Worm (Caenorhabditis elegans) whole organism, L3 larva: ENCODE data around the gene sip-1.

Source experiments
- ama-1 ChIP-seq: fragments of 150-350 bp; optimal IDR thresholded peaks from 2 replicates; lab custom pipeline; 2018
- ceh-82 ChIP-seq: fragments of 150-350 bp; optimal IDR thresholded peaks from 2 replicates; lab custom pipeline; 2014; ENCODE audit warnings: missing biosample characterization, missing genetic modification characterization
- elt-3 ChIP-seq, 3 experiments: fragments of 150-350 bp in 1 of 3; sonication (generic microtip) in 2 of 3; optimal IDR thresholded peaks; 2 replicates in 2 of 3; 4 replicates in 1 of 3; lab custom pipeline; 2014 to 2017; ENCODE audit warnings: missing biosample characterization in 3 of 3, missing genetic modification characterization in 3 of 3
- jun-1 ChIP-seq: fragments of 150-350 bp; optimal IDR thresholded peaks from 2 replicates; lab custom pipeline; 2014; ENCODE audit warnings: missing biosample characterization, missing genetic modification reagents, missing genetic modification characterization
- mdl-1 ChIP-seq: fragments of 150-350 bp; optimal IDR thresholded peaks from 2 replicates; lab custom pipeline; 2014; ENCODE audit warnings: missing biosample characterization, missing genetic modification characterization
- nfya-1 ChIP-seq: sonication (generic microtip); optimal IDR thresholded peaks from 2 replicates; lab custom pipeline; 2017; ENCODE audit warnings: missing genetic modification characterization, mild to moderate bottlenecking, missing compliant biosample characterization, antibody characterized with exemption, moderate library complexity; ENCODE audit not compliant: insufficient read depth
- nhr-28 ChIP-seq: fragments of 150-350 bp; optimal IDR thresholded peaks from 2 replicates; lab custom pipeline; 2014; ENCODE audit warnings: missing biosample characterization, missing genetic modification characterization
- nhr-76 ChIP-seq: fragments of 150-350 bp; sonication (generic microtip); optimal IDR thresholded peaks from 5 replicates; lab custom pipeline; 2014; ENCODE audit warnings: missing biosample characterization, missing genetic modification characterization
- pha-4 ChIP-seq: fragments of 150-350 bp; optimal IDR thresholded peaks from 2 replicates; lab custom pipeline; 2014; ENCODE audit warnings: missing biosample characterization, missing genetic modification reagents, missing genetic modification characterization
- snpc-4 ChIP-seq: fragments of 150-350 bp; optimal IDR thresholded peaks from 2 replicates; lab custom pipeline; 2014; ENCODE audit warnings: missing biosample characterization, missing genetic modification characterization
- tbx-2 ChIP-seq: sonication (generic microtip); optimal IDR thresholded peaks from 2 replicates; lab custom pipeline; 2016; ENCODE audit warnings: mild to moderate bottlenecking, missing genetic modification characterization, missing compliant biosample characterization
- unc-62 ChIP-seq: fragments of 150-350 bp; sonication (generic microtip); optimal IDR thresholded peaks from 4 replicates; lab custom pipeline; 2014; ENCODE audit warnings: missing biosample characterization, missing genetic modification reagents, missing genetic modification characterization
- ztf-4 ChIP-seq: fragments of 150-350 bp; optimal IDR thresholded peaks from 2 replicates; lab custom pipeline; 2014; ENCODE audit warnings: missing biosample characterization, missing genetic modification characterization

DNA sequence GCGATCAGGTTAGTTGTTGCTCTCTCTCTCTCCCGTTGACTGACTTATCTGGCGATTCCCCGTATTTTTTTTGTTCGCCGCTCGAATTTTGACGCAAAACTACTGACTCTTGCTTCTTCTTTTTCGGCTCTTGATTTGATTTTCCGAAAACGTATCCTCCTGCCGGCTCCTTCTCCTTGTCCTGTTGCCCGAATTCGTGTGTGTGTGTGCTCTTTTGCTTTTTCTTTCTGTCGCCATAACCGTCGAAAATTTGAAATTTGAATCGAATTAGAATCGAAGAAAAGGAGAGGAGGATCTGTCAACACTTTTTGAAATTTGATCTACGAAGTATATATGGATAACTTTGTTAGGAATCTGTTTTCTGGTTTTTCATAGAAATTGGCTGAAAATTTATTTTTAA is 6.0 kb upstream of the sip-1 start:
- no peak for TF ChIP-seq unc-62 (GFP tag; lab: Kevin White, UChicago)
- no peak for TF ChIP-seq ztf-4 (tag; lab: Kevin White, UChicago)
- no peak for TF ChIP-seq nhr-76 (tag; lab: Kevin White, UChicago)
- TF ChIP-seq mdl-1 (tag; lab: Kevin White, UChicago), result no peak
- TF ChIP-seq nhr-28 (tag; lab: Kevin White, UChicago), result no peak
- TF ChIP-seq pha-4 (tag; lab: Kevin White, UChicago), result no peak
- TF ChIP-seq elt-3 (tag; optimal IDR thresholded peaks at IDR 0.05; lab: Kevin White, UChicago), result no peak
- TF ChIP-seq jun-1 (tag; lab: Kevin White, UChicago), result no peak
- no peak for TF ChIP-seq snpc-4 (tag; lab: Kevin White, UChicago)
- TF ChIP-seq tbx-2 (tag; lab: Kevin White, UChicago), result no peak
- no peak for TF ChIP-seq ceh-82 (tag; lab: Kevin White, UChicago)
- no peak for TF ChIP-seq nfya-1 (tag; lab: Kevin White, UChicago)
- TF ChIP-seq ama-1 (lab: Kevin White, UChicago), result no peak
